Worm (Caenorhabditis elegans) whole organism, L4 larva: ENCODE measurements around the gene Y67D8B.5.

Source experiments
- D1046.2 ChIP-seq: fragments of 200-800 bp; sonication (Bioruptor generic); IDR thresholded peaks from 2 replicates; pipeline ENCODE4 v1.3.6; 2022; ENCODE audit warnings: missing genetic modification characterization, missing compliant biosample characterization
- F10B5.3 ChIP-seq: sonication (generic microtip); optimal IDR thresholded peaks from 2 replicates; lab custom pipeline; 2016; ENCODE audit warnings: mild to moderate bottlenecking, missing genetic modification characterization, missing compliant biosample characterization
- F26F4.8 ChIP-seq: fragments of 200-800 bp; sonication (Bioruptor generic); conservative IDR thresholded peaks from 2 replicates; pipeline ENCODE4 v1.3.6; 2022; ENCODE audit warnings: missing genetic modification characterization, missing compliant biosample characterization
- F37D6.2 ChIP-seq: sonication (generic microtip); optimal IDR thresholded peaks from 2 replicates; lab custom pipeline; 2016; ENCODE audit warnings: mild to moderate bottlenecking, missing genetic modification characterization, missing compliant biosample characterization
- F49E8.2 ChIP-seq: sonication (generic microtip); optimal IDR thresholded peaks from 2 replicates; lab custom pipeline; 2016; ENCODE audit warnings: missing compliant biosample characterization, mild to moderate bottlenecking, missing genetic modification characterization, borderline replicate concordance
- R02D3.7 ChIP-seq: fragments of 150-350 bp; sonication (generic microtip); optimal IDR thresholded peaks from 3 replicates; lab custom pipeline; 2014; ENCODE audit warnings: missing biosample characterization, missing genetic modification characterization
- T26A8.4 ChIP-seq: fragments of 200-800 bp; sonication (Bioruptor generic); IDR thresholded peaks from 2 replicates; pipeline ENCODE4 v1.3.6; 2022; ENCODE audit warnings: missing genetic modification characterization, missing compliant biosample characterization
- Y48G9A.11 ChIP-seq: fragments of 200-800 bp; sonication (Bioruptor generic); IDR thresholded peaks from 2 replicates; pipeline ENCODE4 v1.3.6; 2022; ENCODE audit warnings: missing genetic modification reagents, missing genetic modification characterization, missing compliant biosample characterization
- Y5F2A.4 ChIP-seq: fragments of 200-800 bp; sonication (Bioruptor generic); optimal IDR thresholded peaks from 2 replicates; lab custom pipeline; 2018; ENCODE audit warnings: mild to moderate bottlenecking, missing genetic modification characterization, missing compliant biosample characterization
- Y75B8A.6 ChIP-seq: fragments of 200-800 bp; sonication (Bioruptor generic); IDR thresholded peaks from 2 replicates; pipeline ENCODE4 v1.3.6; 2022; ENCODE audit warnings: missing genetic modification reagents, missing genetic modification characterization, missing compliant biosample characterization
- aha-1 ChIP-seq: fragments of 150-350 bp; peaks from one replicate; lab custom pipeline; 2014; ENCODE audit warnings: missing biosample characterization, missing genetic modification characterization
- aly-2 ChIP-seq: sonication (generic microtip); optimal IDR thresholded peaks from 2 replicates; lab custom pipeline; 2018; ENCODE audit warnings: missing biosample characterization, missing genetic modification characterization
- ama-1 ChIP-seq: fragments of 150-350 bp; optimal IDR thresholded peaks from 2 replicates; lab custom pipeline; 2014; ENCODE audit warnings: inconsistent platforms, mixed read lengths
- attf-4 ChIP-seq: sonication (generic microtip); optimal IDR thresholded peaks from 3 replicates; lab custom pipeline; 2017; ENCODE audit warnings: missing biosample characterization, missing genetic modification characterization
- ceh-20 ChIP-seq: fragments of 200-800 bp; sonication (Bioruptor generic); IDR thresholded peaks from 2 replicates; pipeline ENCODE4 v1.3.6; 2022; ENCODE audit warnings: missing genetic modification reagents, missing genetic modification characterization, missing compliant biosample characterization
- ceh-44 ChIP-seq: fragments of 200-800 bp; sonication (Bioruptor generic); IDR thresholded peaks from 2 replicates; pipeline ENCODE4 v1.3.6; 2022; ENCODE audit warnings: missing genetic modification reagents, missing genetic modification characterization, missing compliant biosample characterization
- ceh-62 ChIP-seq: sonication (generic microtip); optimal IDR thresholded peaks from 2 replicates; lab custom pipeline; 2017; ENCODE audit warnings: missing biosample characterization, missing genetic modification characterization
- daf-12 ChIP-seq: fragments of 150-350 bp; optimal IDR thresholded peaks from 2 replicates; lab custom pipeline; 2014; ENCODE audit warnings: missing biosample characterization, missing genetic modification reagents, missing genetic modification characterization
- daf-19 ChIP-seq: fragments of 200-800 bp; sonication (Bioruptor generic); conservative IDR thresholded peaks from 2 replicates; pipeline ENCODE4 v1.3.6; 2022; ENCODE audit warnings: missing genetic modification characterization, missing compliant biosample characterization
- daf-8 ChIP-seq: fragments of 200-800 bp; sonication (Bioruptor generic); IDR thresholded peaks from 2 replicates; pipeline ENCODE4 v1.3.6; 2022; ENCODE audit warnings: missing genetic modification characterization, missing compliant biosample characterization
- dmd-6 ChIP-seq: fragments of 200-800 bp; sonication (Bioruptor generic); IDR thresholded peaks from 2 replicates; pipeline ENCODE4 v1.3.6; 2022; ENCODE audit warnings: missing genetic modification reagents, missing genetic modification characterization, missing compliant biosample characterization
- dmd-8 ChIP-seq: fragments of 200-800 bp; sonication (Bioruptor generic); IDR thresholded peaks from 2 replicates; pipeline ENCODE4 v1.3.6; 2022; ENCODE audit warnings: missing genetic modification characterization, missing compliant biosample characterization
- dmd-9 ChIP-seq: fragments of 200-800 bp; sonication (Bioruptor generic); IDR thresholded peaks from 2 replicates; pipeline ENCODE4 v1.3.6; 2022; ENCODE audit warnings: missing genetic modification reagents, missing genetic modification characterization, missing compliant biosample characterization
- duxl-1 ChIP-seq: sonication (generic microtip); optimal IDR thresholded peaks from 2 replicates; lab custom pipeline; 2016; ENCODE audit warnings: mild to moderate bottlenecking, missing genetic modification characterization, moderate library complexity, missing compliant biosample characterization; ENCODE audit not compliant: poor library complexity
- egl-27 ChIP-seq: sonication (generic microtip); optimal IDR thresholded peaks from 3 replicates; lab custom pipeline; 2017; ENCODE audit warnings: missing biosample characterization, missing genetic modification reagents, missing genetic modification characterization
- hlh-11 ChIP-seq: fragments of 200-800 bp; sonication (Bioruptor generic); optimal IDR thresholded peaks from 2 replicates; lab custom pipeline; 2018; ENCODE audit warnings: mild to moderate bottlenecking, missing genetic modification characterization, missing compliant biosample characterization
- hlh-30 ChIP-seq: sonication (generic microtip); optimal IDR thresholded peaks from 2 replicates; lab custom pipeline; 2017; ENCODE audit warnings: antibody characterized with exemption, mild to moderate bottlenecking, missing genetic modification characterization, missing compliant biosample characterization; ENCODE audit not compliant: insufficient read depth
- jun-1 ChIP-seq: fragments of 150-350 bp; optimal IDR thresholded peaks from 2 replicates; lab custom pipeline; 2014; ENCODE audit warnings: missing biosample characterization, missing genetic modification reagents, missing genetic modification characterization
- lin-1 ChIP-seq: fragments of 200-800 bp; sonication (Bioruptor generic); IDR thresholded peaks from 2 replicates; pipeline ENCODE4 v1.3.6; 2022; ENCODE audit warnings: missing genetic modification reagents, missing genetic modification characterization, missing compliant biosample characterization
- lin-13 ChIP-seq: fragments of 150-350 bp; optimal IDR thresholded peaks from 2 replicates; lab custom pipeline; 2014; ENCODE audit warnings: missing biosample characterization, missing genetic modification reagents, missing genetic modification characterization
- lir-3 ChIP-seq: sonication (generic microtip); optimal IDR thresholded peaks from 2 replicates; lab custom pipeline; 2016; ENCODE audit warnings: mild to moderate bottlenecking, missing genetic modification characterization, missing compliant biosample characterization
- lsy-2 ChIP-seq, 2 experiments: fragments of 150-350 bp in 1 of 2; sonication (generic microtip) in 1 of 2; optimal IDR thresholded peaks; 2 replicates each; lab custom pipeline; 2014 to 2017; ENCODE audit warnings: missing biosample characterization in 2 of 2, missing genetic modification characterization in 2 of 2
- madf-5 ChIP-seq, 2 experiments: fragments of 200-800 bp; sonication (Bioruptor generic); IDR thresholded peaks; 2 replicates each; pipeline ENCODE4 v1.3.6; 2022; ENCODE audit warnings: missing compliant biosample characterization in 2 of 2, missing genetic modification characterization in 2 of 2
- mdl-1 ChIP-seq, 2 experiments: fragments of 150-350 bp in 1 of 2; sonication (generic microtip) in 1 of 2; optimal IDR thresholded peaks; 2 replicates each; lab custom pipeline; 2014 to 2017; ENCODE audit warnings: missing biosample characterization in 2 of 2, missing genetic modification characterization in 2 of 2
- mdt-29 ChIP-seq: fragments of 200-800 bp; sonication (Bioruptor generic); IDR thresholded peaks from 2 replicates; pipeline ENCODE4 v1.3.6; 2022; ENCODE audit warnings: missing genetic modification reagents, missing genetic modification characterization, missing compliant biosample characterization
- nhr-111 ChIP-seq: fragments of 200-800 bp; sonication (Bioruptor generic); optimal IDR thresholded peaks from 2 replicates; lab custom pipeline; 2018; ENCODE audit warnings: mild to moderate bottlenecking, missing genetic modification characterization, missing compliant biosample characterization
- nhr-237 ChIP-seq: sonication (generic microtip); optimal IDR thresholded peaks from 2 replicates; lab custom pipeline; 2017; ENCODE audit warnings: missing biosample characterization, missing genetic modification characterization
- nhr-28 ChIP-seq: fragments of 150-350 bp; optimal IDR thresholded peaks from 2 replicates; lab custom pipeline; 2014; ENCODE audit warnings: missing biosample characterization, missing genetic modification characterization
- nhr-6 ChIP-seq: fragments of 150-350 bp; optimal IDR thresholded peaks from 2 replicates; lab custom pipeline; 2014; ENCODE audit warnings: missing biosample characterization, missing genetic modification characterization
- nhr-77 ChIP-seq: fragments of 150-350 bp; optimal IDR thresholded peaks from 2 replicates; lab custom pipeline; 2014; ENCODE audit warnings: missing biosample characterization, missing genetic modification characterization
- pha-4 ChIP-seq, 2 experiments: fragments of 150-350 bp in 1 of 2; fragments of 200-800 bp in 1 of 2; sonication (Bioruptor generic) in 1 of 2; IDR thresholded peaks in 1 of 2; optimal IDR thresholded peaks in 1 of 2; 2 replicates each; pipeline versions ENCODE4 v1.3.6 to Lab custom; 2014 to 2022; ENCODE audit warnings: missing genetic modification characterization in 2 of 2, missing genetic modification reagents in 2 of 2, missing biosample characterization in 1 of 2, missing compliant biosample characterization in 1 of 2
- set-16 ChIP-seq: fragments of 200-800 bp; sonication (Bioruptor generic); IDR thresholded peaks from 2 replicates; pipeline ENCODE4 v1.3.6; 2022; ENCODE audit warnings: missing genetic modification reagents, missing genetic modification characterization, missing compliant biosample characterization
- skn-1 ChIP-seq: fragments of 150-350 bp; optimal IDR thresholded peaks from 2 replicates; lab custom pipeline; 2014; ENCODE audit warnings: missing biosample characterization, missing genetic modification characterization
- spr-3 ChIP-seq: fragments of 200-800 bp; sonication (Bioruptor generic); optimal IDR thresholded peaks from 2 replicates; lab custom pipeline; 2018; ENCODE audit warnings: mild to moderate bottlenecking, missing genetic modification characterization, missing compliant biosample characterization
- tag-97 ChIP-seq: fragments of 200-800 bp; sonication (Bioruptor generic); IDR thresholded peaks from 2 replicates; pipeline ENCODE4 v1.3.6; 2022; ENCODE audit warnings: missing genetic modification characterization, missing compliant biosample characterization
- tra-1 ChIP-seq: fragments of 200-800 bp; sonication (Bioruptor generic); IDR thresholded peaks from 2 replicates; pipeline ENCODE4 v1.3.6; 2022; ENCODE audit warnings: missing genetic modification reagents, missing genetic modification characterization, missing compliant biosample characterization
- unc-130 ChIP-seq: sonication (generic microtip); optimal IDR thresholded peaks from 2 replicates; lab custom pipeline; 2016; ENCODE audit warnings: missing genetic modification reagents, missing genetic modification characterization, missing compliant biosample characterization
- zfp-3 ChIP-seq: fragments of 200-800 bp; sonication (Bioruptor generic); conservative IDR thresholded peaks from 2 replicates; pipeline ENCODE4 v1.3.6; 2022; ENCODE audit warnings: missing genetic modification reagents, missing genetic modification characterization, missing compliant biosample characterization
- ztf-7 ChIP-seq: fragments of 150-350 bp; optimal IDR thresholded peaks from 2 replicates; lab custom pipeline; 2014; ENCODE audit warnings: missing biosample characterization, missing genetic modification characterization

Gene Y67D8B.5

ce11 chrIV:3231644-3232043, 29.5 kb downstream of the Y67D8B.5 start (continued):
- TF ChIP-seq hlh-11 (tag; lab: Kevin White, UChicago) (peak; percentile 79), ama-1 (peak; percentile 13), unc-130 (GFP tag; lab: Kevin White, UChicago) (no peak), dmd-6 (GFP tag; lab: Robert Waterston, UW) (peak; percentile 60), daf-12 (tag; lab: Kevin White, UChicago) (no peak), aly-2 (tag; lab: Kevin White, UChicago) (no peak), hlh-30 (tag; lab: Kevin White, UChicago) (peak; percentile 9), Y48G9A.11 (GFP tag; lab: Robert Waterston, UW) (no peak), F10B5.3 (tag; lab: Kevin White, UChicago) (no peak), daf-8 (GFP tag; lab: Robert Waterston, UW) (no peak), nhr-6 (tag; lab: Kevin White, UChicago) (no peak)

ce11 chrIV:3232694-3233372, 30.7 kb downstream of the Y67D8B.5 start:
- TF ChIP-seq jun-1 (tag; lab: Kevin White, UChicago) (no peak), D1046.2 (GFP tag; lab: Robert Waterston, UW) (no peak), lin-13 (GFP tag; lab: Kevin White, UChicago) (peak; percentile 52), Y48G9A.11 (GFP tag; lab: Robert Waterston, UW) (no peak), ceh-62 (tag; lab: Kevin White, UChicago) (no peak), F37D6.2 (tag; lab: Kevin White, UChicago) (no peak), attf-4 (tag; lab: Kevin White, UChicago) (no peak), daf-19 (GFP tag; lab: Robert Waterston, UW) (no peak), lsy-2 (tag; optimal IDR thresholded peaks at IDR 0.05; lab: Kevin White, UChicago) (peak; percentile 15 to 18), Y5F2A.4 (GFP tag; lab: Kevin White, UChicago) (no peak), lin-1 (GFP tag; lab: Robert Waterston, UW) (no peak), aha-1 (tag; lab: Kevin White, UChicago) (peak; percentile 93), tag-97 (GFP tag; lab: Robert Waterston, UW) (no peak), zfp-3 (no peak), set-16 (GFP tag; lab: Robert Waterston, UW) (peak; percentile 98), F26F4.8 (GFP tag; lab: Robert Waterston, UW) (no peak), mdt-29 (GFP tag; lab: Robert Waterston, UW) (no peak), tra-1 (GFP tag; lab: Robert Waterston, UW) (no peak), nhr-77 (peak; percentile 29), skn-1 (no peak), egl-27 (tag; lab: Kevin White, UChicago) (no peak), T26A8.4 (GFP tag; lab: Robert Waterston, UW) (peak; percentile 65; the same call in 1 of the 2 replicates), R02D3.7 (tag; lab: Kevin White, UChicago) (no peak), F49E8.2 (tag; lab: Kevin White, UChicago) (no peak), mdl-1 (tag; optimal IDR thresholded peaks at IDR 0.05; lab: Kevin White, UChicago) (peak; percentile 13 to 87), dmd-9 (GFP tag; lab: Robert Waterston, UW) (no peak), madf-5 (GFP tag; IDR thresholded peaks at IDR 0.05; lab: Robert Waterston, UW) (no peak), ceh-44 (GFP tag; lab: Robert Waterston, UW) (no peak), dmd-8 (GFP tag; lab: Robert Waterston, UW) (no peak), duxl-1 (tag; lab: Kevin White, UChicago) (peak; percentile 11), nhr-237 (tag; lab: Kevin White, UChicago) (no peak), ztf-7 (tag; lab: Kevin White, UChicago) (no peak), pha-4 (GFP tag; IDR thresholded peaks at IDR 0.05; lab: Robert Waterston, UW) (peak; percentile 34; the same call in 1 of the 2 replicates), pha-4 (tag; optimal IDR thresholded peaks at IDR 0.05; lab: Kevin White, UChicago) (no peak), aly-2 (tag; lab: Kevin White, UChicago) (no peak), ceh-20 (GFP tag; lab: Robert Waterston, UW) (no peak), nhr-28 (tag; lab: Kevin White, UChicago) (peak; percentile 96), Y75B8A.6 (GFP tag; lab: Robert Waterston, UW) (no peak), lir-3 (tag; lab: Kevin White, UChicago) (no peak), nhr-111 (GFP tag; lab: Kevin White, UChicago) (no peak), spr-3 (GFP tag; lab: Kevin White, UChicago) (no peak)
